Worm (Caenorhabditis elegans) whole organism, L2 larva: ENCODE results near the gene ZC443.3.

Source experiments
- C34F6.9 ChIP-seq: fragments of 150-350 bp; optimal IDR thresholded peaks from 2 replicates; lab custom pipeline; 2014; ENCODE audit warnings: missing biosample characterization, missing genetic modification characterization
- F13H6.1 ChIP-seq: sonication (generic microtip); optimal IDR thresholded peaks from 2 replicates; lab custom pipeline; 2016; ENCODE audit warnings: missing genetic modification characterization, missing compliant biosample characterization
- R02D3.7 ChIP-seq: fragments of 150-350 bp; optimal IDR thresholded peaks from 2 replicates; lab custom pipeline; 2014; ENCODE audit warnings: missing biosample characterization, missing genetic modification characterization
- ZK546.5 ChIP-seq: sonication (generic microtip); optimal IDR thresholded peaks from 2 replicates; lab custom pipeline; 2017; ENCODE audit warnings: missing biosample characterization, missing genetic modification characterization
- alr-1 ChIP-seq: fragments of 150-350 bp; optimal IDR thresholded peaks from 2 replicates; lab custom pipeline; 2014; ENCODE audit warnings: missing biosample characterization, missing genetic modification characterization
- aly-2 ChIP-seq: fragments of 150-350 bp; optimal IDR thresholded peaks from 2 replicates; lab custom pipeline; 2014; ENCODE audit warnings: missing biosample characterization, missing genetic modification characterization
- blmp-1 ChIP-seq: sonication (generic microtip); optimal IDR thresholded peaks from 2 replicates; lab custom pipeline; 2017; ENCODE audit warnings: missing genetic modification characterization, mild to moderate bottlenecking, missing compliant biosample characterization, antibody characterized with exemption, moderate library complexity; ENCODE audit not compliant: insufficient read depth
- crh-2 ChIP-seq: sonication (generic microtip); optimal IDR thresholded peaks from 2 replicates; lab custom pipeline; 2017; ENCODE audit warnings: missing biosample characterization, missing genetic modification characterization
- elt-1 ChIP-seq: fragments of 150-350 bp; optimal IDR thresholded peaks from 2 replicates; lab custom pipeline; 2014; ENCODE audit warnings: missing biosample characterization, missing genetic modification characterization
- elt-3 ChIP-seq: sonication (generic microtip); optimal IDR thresholded peaks from 2 replicates; lab custom pipeline; 2017; ENCODE audit warnings: missing biosample characterization, missing genetic modification characterization
- fos-1 ChIP-seq: fragments of 150-350 bp; optimal IDR thresholded peaks from 2 replicates; lab custom pipeline; 2014; ENCODE audit warnings: missing biosample characterization, missing genetic modification characterization
- gmeb-1 ChIP-seq: fragments of 150-350 bp; optimal IDR thresholded peaks from 2 replicates; lab custom pipeline; 2014; ENCODE audit warnings: missing biosample characterization, missing genetic modification characterization
- lin-11 ChIP-seq: fragments of 150-350 bp; sonication (generic microtip); optimal IDR thresholded peaks from 2 replicates; lab custom pipeline; 2014; ENCODE audit warnings: missing biosample characterization, missing genetic modification characterization, inconsistent platforms, mixed read lengths
- lin-39 ChIP-seq: fragments of 150-350 bp; optimal IDR thresholded peaks from 2 replicates; lab custom pipeline; 2014; ENCODE audit warnings: missing biosample characterization, missing genetic modification reagents, missing genetic modification characterization
- lsy-2 ChIP-seq, 2 experiments: fragments of 150-350 bp in 1 of 2; sonication (generic microtip) in 1 of 2; optimal IDR thresholded peaks; 2 replicates each; lab custom pipeline; 2014 to 2017; ENCODE audit warnings: missing biosample characterization in 2 of 2, missing genetic modification characterization in 2 of 2
- mbf-1 ChIP-seq: sonication (generic microtip); optimal IDR thresholded peaks from 2 replicates; lab custom pipeline; 2017; ENCODE audit warnings: missing biosample characterization, missing genetic modification characterization
- mdl-1 ChIP-seq, 2 experiments: fragments of 150-350 bp in 1 of 2; sonication (generic microtip) in 1 of 2; optimal IDR thresholded peaks; 2 replicates each; lab custom pipeline; 2017; ENCODE audit warnings: missing biosample characterization in 2 of 2, missing genetic modification characterization in 2 of 2
- nhr-11 ChIP-seq: fragments of 150-350 bp; optimal IDR thresholded peaks from 2 replicates; lab custom pipeline; 2014; ENCODE audit warnings: missing biosample characterization, missing genetic modification characterization
- nhr-12 ChIP-seq: fragments of 150-350 bp; optimal IDR thresholded peaks from 2 replicates; lab custom pipeline; 2014; ENCODE audit warnings: missing biosample characterization, missing genetic modification characterization
- nhr-129 ChIP-seq: fragments of 150-350 bp; optimal IDR thresholded peaks from 2 replicates; lab custom pipeline; 2014; ENCODE audit warnings: missing biosample characterization, missing genetic modification characterization
- nhr-21 ChIP-seq: fragments of 150-350 bp; optimal IDR thresholded peaks from 2 replicates; lab custom pipeline; 2014; ENCODE audit warnings: missing biosample characterization, missing genetic modification characterization
- nhr-23 ChIP-seq: fragments of 150-350 bp; optimal IDR thresholded peaks from 2 replicates; lab custom pipeline; 2014; ENCODE audit warnings: missing biosample characterization, missing genetic modification reagents, missing genetic modification characterization
- nhr-25 ChIP-seq: fragments of 150-350 bp; sonication (generic microtip); optimal IDR thresholded peaks from 3 replicates; lab custom pipeline; 2014; ENCODE audit warnings: missing biosample characterization, missing genetic modification characterization
- nhr-77 ChIP-seq: fragments of 150-350 bp; optimal IDR thresholded peaks from 2 replicates; lab custom pipeline; 2014; ENCODE audit warnings: missing biosample characterization, missing genetic modification characterization
- peb-1 ChIP-seq: fragments of 150-350 bp; optimal IDR thresholded peaks from 2 replicates; lab custom pipeline; 2014; ENCODE audit warnings: missing biosample characterization, missing genetic modification characterization
- sma-3 ChIP-seq: sonication (generic microtip); optimal IDR thresholded peaks from 2 replicates; lab custom pipeline; 2016; ENCODE audit warnings: missing genetic modification reagents, missing genetic modification characterization, missing compliant biosample characterization
- sma-9 ChIP-seq, 2 experiments: fragments of 150-350 bp in 1 of 2; sonication (generic microtip) in 1 of 2; optimal IDR thresholded peaks; 2 replicates each; lab custom pipeline; 2014 to 2016; ENCODE audit warnings: missing genetic modification characterization in 2 of 2, mild to moderate bottlenecking in 1 of 2, missing biosample characterization in 1 of 2, missing compliant biosample characterization in 1 of 2, missing genetic modification reagents in 1 of 2, moderate library complexity in 1 of 2
- snpc-4 ChIP-seq: fragments of 150-350 bp; optimal IDR thresholded peaks from 2 replicates; lab custom pipeline; 2014; ENCODE audit warnings: missing biosample characterization, missing genetic modification characterization
- unc-39 ChIP-seq: fragments of 150-350 bp; optimal IDR thresholded peaks from 2 replicates; lab custom pipeline; 2014; ENCODE audit warnings: missing biosample characterization, missing genetic modification characterization
- unc-55 ChIP-seq: fragments of 150-350 bp; sonication (generic microtip); optimal IDR thresholded peaks from 3 replicates; lab custom pipeline; 2014; ENCODE audit warnings: missing biosample characterization, missing genetic modification reagents, missing genetic modification characterization
- unc-62 ChIP-seq: fragments of 150-350 bp; optimal IDR thresholded peaks from 2 replicates; lab custom pipeline; 2014; ENCODE audit warnings: missing biosample characterization, missing genetic modification reagents, missing genetic modification characterization
- zag-1 ChIP-seq: fragments of 150-350 bp; optimal IDR thresholded peaks from 2 replicates; lab custom pipeline; 2014; ENCODE audit warnings: missing biosample characterization, missing genetic modification characterization
- ztf-1 ChIP-seq: fragments of 200-800 bp; sonication (Bioruptor generic); conservative IDR thresholded peaks from 2 replicates; pipeline ENCODE4 v1.3.6; 2022; ENCODE audit warnings: missing genetic modification characterization, missing compliant biosample characterization

ZC443.3 gene

DNA sequence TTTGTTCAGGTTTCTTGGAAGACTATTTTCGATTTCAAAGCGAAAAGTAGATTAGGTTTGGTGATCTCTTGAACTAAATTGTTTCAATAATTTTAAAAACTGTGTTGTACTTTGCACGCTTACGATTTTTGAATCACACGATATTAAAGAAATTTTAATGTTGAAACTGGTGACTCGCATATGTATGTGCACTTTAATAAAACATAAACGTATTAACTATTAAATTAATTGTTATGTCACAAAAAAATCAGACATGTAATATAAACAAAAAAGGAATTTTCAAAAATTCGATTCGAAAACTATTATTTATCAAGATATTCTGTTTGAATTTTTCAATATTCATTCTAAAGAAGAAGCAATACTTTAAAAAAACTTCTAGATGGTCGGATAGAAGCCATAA lies 13.3 kb upstream of the ZC443.3 start, which contains the start of gene ugt-15:
Gene ugt-15 (plus strand): TSS at position 301 of the 400 bp plus-strand sequence.
- no peak for TF ChIP-seq unc-39 (tag; lab: Kevin White, UChicago)
- TF ChIP-seq elt-1: no peak
- no peak for TF ChIP-seq ZK546.5 (tag; lab: Kevin White, UChicago)
- no peak for TF ChIP-seq peb-1 (tag; lab: Kevin White, UChicago)
- no peak for TF ChIP-seq aly-2 (tag; lab: Kevin White, UChicago)
- TF ChIP-seq blmp-1: no peak
- TF ChIP-seq sma-9 (GFP tag; optimal IDR thresholded peaks at IDR 0.05; lab: Kevin White, UChicago): no peak
- TF ChIP-seq sma-9 (tag; optimal IDR thresholded peaks at IDR 0.05; lab: Kevin White, UChicago): no peak

DNA sequence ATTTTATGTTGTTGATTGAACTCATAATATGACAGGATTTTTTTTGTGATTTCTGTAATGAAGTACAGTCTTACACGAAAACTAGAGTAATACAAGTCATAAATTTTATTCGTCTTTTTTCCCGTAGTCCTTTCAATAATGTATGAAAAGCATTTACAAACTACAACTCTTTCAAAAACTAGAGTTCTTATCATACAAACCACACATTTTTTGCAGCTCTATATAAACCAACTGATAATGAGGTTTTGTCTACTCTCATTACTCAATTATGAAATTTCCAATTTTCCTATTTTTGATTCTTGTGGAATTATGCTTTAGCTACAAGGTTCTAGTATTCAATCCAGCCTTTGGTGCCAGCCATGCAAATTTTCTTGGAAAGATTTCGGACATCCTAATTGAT lies 10.9 kb upstream of the ZC443.3 start, which contains the start of gene ugt-16:
Gene ugt-16 (plus strand): TSS at position 248 of the 400 bp plus-strand sequence.
- TF ChIP-seq alr-1 (tag; lab: Kevin White, UChicago) (no peak), sma-9 (GFP tag; optimal IDR thresholded peaks at IDR 0.05; lab: Kevin White, UChicago) (peak; percentile 15), sma-9 (tag; optimal IDR thresholded peaks at IDR 0.05; lab: Kevin White, UChicago) (no peak), gmeb-1 (peak; percentile 5), fos-1 (tag; lab: Kevin White, UChicago) (peak; percentile 52)

DNA sequence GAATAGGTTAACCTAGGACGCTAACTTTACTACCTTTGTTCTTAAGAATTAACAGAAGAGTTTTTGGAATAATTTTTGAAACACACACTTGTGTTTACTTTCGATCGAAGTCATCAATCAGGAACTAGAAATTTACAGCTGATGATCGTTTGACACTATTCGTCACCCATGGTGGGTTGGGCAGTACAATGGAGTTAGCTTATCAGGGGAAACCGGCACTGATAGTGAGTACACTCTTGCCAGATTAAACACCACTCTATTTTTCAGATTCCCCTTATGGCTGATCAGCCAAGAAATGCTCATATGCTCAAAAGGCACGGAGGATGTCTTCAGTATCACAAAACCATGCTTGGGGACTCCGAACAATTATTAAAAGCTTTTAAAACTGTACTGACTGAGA lies 8.1 kb upstream of the ZC443.3 start:
- TF ChIP-seq nhr-77 (tag; lab: Kevin White, UChicago) (no peak), fos-1 (tag; lab: Kevin White, UChicago) (peak; percentile 68), gmeb-1 (no peak)

- no peak for TF ChIP-seq unc-62 (GFP tag; lab: Kevin White, UChicago)
- no peak for TF ChIP-seq lin-39
- TF ChIP-seq mdl-1 (tag; optimal IDR thresholded peaks at IDR 0.05; lab: Kevin White, UChicago): no peak
- peak; percentile 54 for TF ChIP-seq fos-1 (tag; lab: Kevin White, UChicago)
- TF ChIP-seq nhr-129 (tag; lab: Kevin White, UChicago): peak; percentile 57
- no peak for TF ChIP-seq elt-1
These were observed 6.0 kb upstream of the ZC443.3 start, which contains the start of the genes ZC443.4 and ugt-18 for ce11 chrV:12819792-12820453. Gene ZC443.4, minus strand, starts transcription at chrV:12819886. Gene ugt-18, plus strand, starts transcription at chrV:12820260.

ce11 chrV:12819155-12819554 lies 5.2 kb upstream of the ZC443.3 start:
- no peak for TF ChIP-seq peb-1 (tag; lab: Kevin White, UChicago)
- peak; percentile 43 for TF ChIP-seq C34F6.9 (tag; lab: Kevin White, UChicago)
- no peak for TF ChIP-seq elt-3 (tag; lab: Kevin White, UChicago)
- TF ChIP-seq unc-62 (GFP tag; lab: Kevin White, UChicago): no peak
- no peak for TF ChIP-seq nhr-23 (tag; lab: Kevin White, UChicago)
- no peak for TF ChIP-seq nhr-12 (tag; lab: Kevin White, UChicago)
- no peak for TF ChIP-seq nhr-11
- TF ChIP-seq crh-2 (tag; lab: Kevin White, UChicago): peak; percentile 35
- no peak for TF ChIP-seq nhr-25
- no peak for TF ChIP-seq sma-3
- TF ChIP-seq R02D3.7 (tag; lab: Kevin White, UChicago): no peak
- TF ChIP-seq fos-1 (tag; lab: Kevin White, UChicago): no peak
- peak; percentile 24 for TF ChIP-seq snpc-4 (tag; lab: Kevin White, UChicago)
- TF ChIP-seq mdl-1 (tag; optimal IDR thresholded peaks at IDR 0.05; lab: Kevin White, UChicago): peak in 1 of 2 experiments; percentile 7
- peak; percentile 27 for TF ChIP-seq zag-1 (tag; lab: Kevin White, UChicago)
- peak in 1 of 2 experiments; percentile 45 for TF ChIP-seq lsy-2 (tag; optimal IDR thresholded peaks at IDR 0.05; lab: Kevin White, UChicago)
- no peak for TF ChIP-seq nhr-21
- TF ChIP-seq blmp-1: no peak
- no peak for TF ChIP-seq ZK546.5 (tag; lab: Kevin White, UChicago)
- TF ChIP-seq nhr-77 (tag; lab: Kevin White, UChicago): no peak
- no peak for TF ChIP-seq sma-9 (GFP tag; optimal IDR thresholded peaks at IDR 0.05; lab: Kevin White, UChicago)
- no peak for TF ChIP-seq sma-9 (tag; optimal IDR thresholded peaks at IDR 0.05; lab: Kevin White, UChicago)
- peak; percentile 35 for TF ChIP-seq F13H6.1 (tag; lab: Kevin White, UChicago)
- TF ChIP-seq nhr-129 (tag; lab: Kevin White, UChicago): peak; percentile 43
- TF ChIP-seq ztf-1 (GFP tag; lab: Robert Waterston, UW): no peak
- peak; percentile 80 for TF ChIP-seq lin-11 (tag; lab: Kevin White, UChicago)
- TF ChIP-seq unc-39 (tag; lab: Kevin White, UChicago): no peak
- peak; percentile 29 for TF ChIP-seq unc-55 (GFP tag; lab: Kevin White, UChicago)
- TF ChIP-seq mbf-1 (tag; lab: Kevin White, UChicago): no peak
- TF ChIP-seq, all 48 proteins: peak for 10
